Worm (Caenorhabditis elegans): Measurements from ENCODE around the gene M60.6.

M60.6 gene

DNA sequence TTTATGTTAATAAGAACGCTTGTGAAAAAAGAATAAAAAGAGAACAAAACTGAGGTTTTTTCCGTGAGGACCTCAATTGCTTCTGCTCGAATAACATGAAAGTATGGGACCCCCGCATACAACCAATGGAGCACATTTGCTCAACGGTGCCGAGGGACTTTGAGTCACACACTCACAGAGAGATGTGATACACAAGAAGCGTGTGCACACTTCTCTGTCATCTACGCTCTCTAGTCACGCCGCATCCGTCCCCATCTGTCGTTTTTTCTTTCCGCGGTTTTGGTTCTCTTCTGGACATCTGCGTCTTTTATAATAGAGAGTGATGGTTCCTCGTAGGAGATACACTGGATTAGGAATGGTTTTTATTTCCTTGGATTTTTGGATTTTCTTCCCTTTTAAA, 46.3 kb downstream of the M60.6 start (continued):
- TF ChIP-seq unc-62 (GFP tag; optimal IDR thresholded peaks at IDR 0.05 in 1 of 2) (no peak), unc-62 (tag; optimal IDR thresholded peaks at IDR 0.05) (no peak), cey-2 (tag; optimal IDR thresholded peaks at IDR 0.05; ENCODE audit: borderline replicate concordance, insufficient read depth) (no peak), mxl-2 (GFP tag; conservative IDR thresholded peaks at IDR 0.05) (no peak), lin-15B (tag; optimal IDR thresholded peaks at IDR 0.05) (no peak), fkh-10 (GFP tag; optimal IDR thresholded peaks at IDR 0.05) (peak; percentile 60), ctbp-1 (GFP tag; IDR thresholded peaks at IDR 0.05) (peak; percentile 68; the same call in 1 of the 2 replicates), Y48G9A.11 (GFP tag; IDR thresholded peaks at IDR 0.05) (no peak), pqm-1 (tag; optimal IDR thresholded peaks at IDR 0.05) (no peak), nhr-6 (tag; optimal IDR thresholded peaks at IDR 0.05) (no peak), lin-13 (GFP tag; optimal IDR thresholded peaks at IDR 0.05) (no peak), gei-8 (GFP tag; optimal IDR thresholded peaks at IDR 0.05) (no peak), ceh-82 (tag; optimal IDR thresholded peaks at IDR 0.05) (no peak), egl-27 (tag; optimal IDR thresholded peaks at IDR 0.05) (no peak), lin-29 (GFP tag; IDR thresholded peaks at IDR 0.05) (no peak)

DNA sequence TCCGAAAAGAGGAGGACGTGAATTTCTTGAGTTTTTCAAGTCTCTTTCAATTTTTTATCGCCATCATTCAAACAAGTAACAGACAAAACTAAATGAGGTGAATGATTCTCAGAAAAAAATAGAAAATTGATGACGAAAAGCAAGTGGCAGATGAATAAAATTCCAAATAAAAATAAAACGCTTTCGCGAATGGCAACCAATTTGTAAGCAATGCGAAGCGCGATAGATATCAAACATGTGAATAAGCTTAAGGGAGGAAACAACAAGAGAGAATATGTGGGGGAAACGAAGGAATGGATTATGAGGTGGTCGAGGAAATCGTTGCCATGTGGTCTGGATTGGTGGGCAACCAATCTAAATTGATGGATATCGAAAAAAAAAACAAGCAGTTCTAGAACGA, 47.8 kb downstream of the M60.6 start:
- TF ChIP-seq Y105C5A.15 (GFP tag; IDR thresholded peaks at IDR 0.05) = no peak
- no peak for TF ChIP-seq php-3 (GFP tag; IDR thresholded peaks at IDR 0.05)

ce11 chrX:8203684-8204083, 48.6 kb downstream of the M60.6 start, which contains the start of gene C17H11.6:
C17H11.6 (minus strand) TSS chrX:8203784.
- TF ChIP-seq saeg-2 (GFP tag; IDR thresholded peaks at IDR 0.05) (no peak), unc-39 (tag; optimal IDR thresholded peaks at IDR 0.05) (no peak), ZK337.2 (GFP tag; IDR thresholded peaks at IDR 0.05) (no peak), dpl-1 (GFP tag; optimal IDR thresholded peaks at IDR 0.05) (no peak), ztf-11 (tag; optimal IDR thresholded peaks at IDR 0.05) (no peak), aha-1 (tag) (no peak), ama-1 (optimal IDR thresholded peaks at IDR 0.05) (no peak)

- peak; percentile 82 for TF ChIP-seq aha-1 (tag)
- peak; percentile 10 for TF ChIP-seq dve-1 (tag; optimal IDR thresholded peaks at IDR 0.05; ENCODE audit: insufficient read depth)
- no peak for TF ChIP-seq T26A8.4 (GFP tag; IDR thresholded peaks at IDR 0.05)
- 0 out of 2 replicates have a peak, but pooled peaks have one; percentile 11 for TF ChIP-seq set-16 (GFP tag; IDR thresholded peaks at IDR 0.05)
- TF ChIP-seq ceh-20 (GFP tag; IDR thresholded peaks at IDR 0.05) = no peak
- TF ChIP-seq pqm-1 (tag; optimal IDR thresholded peaks at IDR 0.05) = no peak
- TF ChIP-seq ceh-82 (tag; optimal IDR thresholded peaks at IDR 0.05) = no peak
- TF ChIP-seq nhr-25 (tag; optimal IDR thresholded peaks at IDR 0.05; ENCODE audit: borderline replicate concordance, insufficient read depth) = peak; percentile 48
Measured at ce11 chrX:8201210-8201609, 51.0 kb downstream of the M60.6 start.

DNA sequence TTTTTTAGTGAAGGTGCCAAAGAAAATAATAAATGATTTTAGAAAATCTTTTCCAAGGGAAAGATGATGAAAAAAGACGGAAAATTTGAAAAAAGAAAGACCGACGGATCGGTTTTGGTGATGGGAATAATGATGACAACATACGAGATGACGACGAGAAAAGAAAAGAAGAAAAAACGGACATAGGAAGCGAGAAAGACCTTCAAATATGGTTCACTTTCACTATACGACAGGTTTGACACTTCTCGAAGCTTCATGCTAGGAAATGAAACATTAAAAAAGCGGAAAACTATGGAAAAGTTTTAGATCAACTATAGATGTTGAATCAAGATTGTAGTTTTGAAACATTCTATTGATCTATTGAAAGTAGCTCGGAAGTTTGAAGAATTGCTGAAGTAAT, 52.1 kb downstream of the M60.6 start:
- TF ChIP-seq nhr-102 (tag; optimal IDR thresholded peaks at IDR 0.05) = no peak
- TF ChIP-seq nhr-28 (tag; optimal IDR thresholded peaks at IDR 0.05) = peak; percentile 23
- no peak for TF ChIP-seq F37D6.2 (tag; optimal IDR thresholded peaks at IDR 0.05)
- no peak for TF ChIP-seq nhr-77 (tag; optimal IDR thresholded peaks at IDR 0.05)
- no peak for TF ChIP-seq sdz-12 (GFP tag; optimal IDR thresholded peaks at IDR 0.05)
- TF ChIP-seq unc-62 (GFP tag; optimal IDR thresholded peaks at IDR 0.05 in 1 of 2) = peak in 1 of 2 experiments; percentile 17
- no peak for TF ChIP-seq unc-62 (tag; optimal IDR thresholded peaks at IDR 0.05)
- TF ChIP-seq F49E8.2 (tag; optimal IDR thresholded peaks at IDR 0.05; ENCODE audit: borderline replicate concordance) = no peak
- peak; percentile 2 for TF ChIP-seq dve-1 (tag; optimal IDR thresholded peaks at IDR 0.05; ENCODE audit: insufficient read depth)
- TF ChIP-seq pha-4 (GFP tag; IDR thresholded peaks at IDR 0.05) = no peak
- no peak for TF ChIP-seq pha-4 (tag; optimal IDR thresholded peaks at IDR 0.05)
- no peak for TF ChIP-seq hlh-30 (tag; optimal IDR thresholded peaks at IDR 0.05; ENCODE audit: insufficient read depth)
- TF ChIP-seq Y105C5A.15 (GFP tag; IDR thresholded peaks at IDR 0.05) = no peak
